Worm (Caenorhabditis elegans) whole organism, young adult: ENCODE results near the gene Y57G11C.8.

ENCODE experiments used
- K11D2.4 ChIP-seq: fragments of 200-800 bp; sonication (Bioruptor generic); IDR thresholded peaks from 2 replicates; pipeline ENCODE4 v1.3.6; 2022; ENCODE audit warnings: missing genetic modification reagents, missing genetic modification characterization, missing compliant biosample characterization
- Y67H2A.10 ChIP-seq: fragments of 200-800 bp; sonication (Bioruptor generic); conservative IDR thresholded peaks from 2 replicates; pipeline ENCODE4 v1.3.6; 2022; ENCODE audit warnings: missing genetic modification reagents, missing genetic modification characterization, missing compliant biosample characterization
- egrh-3 ChIP-seq: fragments of 200-800 bp; sonication (Bioruptor generic); IDR thresholded peaks from 2 replicates; pipeline ENCODE4 v1.3.6; 2022; ENCODE audit warnings: missing genetic modification reagents, missing genetic modification characterization, missing compliant biosample characterization
- snpc-4 ChIP-seq, 5 experiments: fragments of 150-350 bp in 1 of 5; sonication (generic microtip) in 4 of 5; optimal IDR thresholded peaks; 2 replicates each; lab custom pipeline; 2014 to 2018; ENCODE audit warnings: missing genetic modification characterization in 5 of 5, missing biosample characterization in 3 of 5, antibody characterized with exemption in 2 of 5, mild to moderate bottlenecking in 2 of 5, missing compliant biosample characterization in 2 of 5, missing genotype in 2 of 5, moderate library complexity in 2 of 5, missing genetic modification reagents in 1 of 5
- unc-62 ChIP-seq: fragments of 150-350 bp; optimal IDR thresholded peaks from 2 replicates; lab custom pipeline; 2014; ENCODE audit warnings: missing biosample characterization, missing genetic modification reagents, missing genetic modification characterization

DNA sequence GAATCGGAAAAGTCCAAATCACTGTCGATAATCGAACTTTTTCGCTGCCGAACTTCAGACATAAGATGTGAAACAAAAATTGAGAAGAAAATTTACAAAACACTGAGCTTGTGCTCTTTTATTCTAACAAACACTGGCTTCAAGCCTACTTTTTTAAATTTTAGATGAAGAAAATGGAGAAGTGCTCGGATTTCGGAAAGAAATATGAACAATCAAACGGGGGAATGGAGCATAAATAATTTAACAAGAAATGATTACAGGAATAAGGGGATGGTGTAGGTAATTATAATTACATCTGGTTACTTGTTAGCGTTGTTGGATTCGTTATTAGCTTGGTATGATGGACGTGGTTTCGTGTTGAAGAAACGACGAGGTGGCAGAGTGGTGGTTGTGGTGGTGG lies 10.3 kb upstream of the Y57G11C.8 start, which contains the start of gene degl-1:
- TF ChIP-seq K11D2.4 = no peak
- TF ChIP-seq Y67H2A.10 (GFP tag; lab: Robert Waterston, UW) = no peak
- TF ChIP-seq snpc-4 (GFP tag; optimal IDR thresholded peaks at IDR 0.05; lab: Kevin White, UChicago) = no peak
- TF ChIP-seq snpc-4 (tag; optimal IDR thresholded peaks at IDR 0.05; lab: Kevin White, UChicago) = no peak
- no peak for TF ChIP-seq unc-62 (GFP tag; lab: Kevin White, UChicago)
- no peak for TF ChIP-seq egrh-3 (GFP tag; lab: Robert Waterston, UW)
